Worm (Caenorhabditis elegans) whole organism, late embryonic: ENCODE measurements around the gene rrsr-1.

Experiments used
- C08G9.2 ChIP-seq: sonication (generic microtip); optimal IDR thresholded peaks from 2 replicates; lab custom pipeline; 2016; ENCODE audit warnings: mild to moderate bottlenecking, missing genetic modification characterization, moderate library complexity, missing compliant biosample characterization
- F13H6.1 ChIP-seq: sonication (generic microtip); optimal IDR thresholded peaks from 2 replicates; lab custom pipeline; 2016; ENCODE audit warnings: missing genetic modification characterization, missing compliant biosample characterization
- K02D7.2 ChIP-seq: sonication (generic microtip); optimal IDR thresholded peaks from 2 replicates; lab custom pipeline; 2017; ENCODE audit warnings: mild to moderate bottlenecking, missing genetic modification characterization, missing compliant biosample characterization
- Y22D7AL.16 ChIP-seq: sonication (generic microtip); optimal IDR thresholded peaks from 2 replicates; lab custom pipeline; 2016; ENCODE audit warnings: missing genetic modification characterization, missing compliant biosample characterization
- ahr-1 ChIP-seq: sonication (generic microtip); optimal IDR thresholded peaks from 2 replicates; lab custom pipeline; 2016; ENCODE audit warnings: missing genetic modification characterization, missing compliant biosample characterization
- ceh-14 ChIP-seq: sonication (generic microtip); optimal IDR thresholded peaks from 2 replicates; lab custom pipeline; 2016; ENCODE audit warnings: missing genotype, missing genetic modification characterization, missing compliant biosample characterization
- ceh-2 ChIP-seq: sonication (generic microtip); optimal IDR thresholded peaks from 2 replicates; lab custom pipeline; 2016; ENCODE audit warnings: missing genotype, missing genetic modification characterization, missing compliant biosample characterization
- ceh-30 ChIP-seq: fragments of 150-350 bp; optimal IDR thresholded peaks from 2 replicates; lab custom pipeline; 2014; ENCODE audit warnings: missing biosample characterization, missing genetic modification characterization
- ceh-31 ChIP-seq: sonication (generic microtip); optimal IDR thresholded peaks from 2 replicates; lab custom pipeline; 2016; ENCODE audit warnings: missing genetic modification characterization, missing compliant biosample characterization
- dmd-4 ChIP-seq: sonication (generic microtip); optimal IDR thresholded peaks from 2 replicates; lab custom pipeline; 2016; ENCODE audit warnings: borderline replicate concordance, missing genetic modification characterization, missing compliant biosample characterization
- elt-2 ChIP-seq: sonication (generic microtip); optimal IDR thresholded peaks from 2 replicates; lab custom pipeline; 2016; ENCODE audit warnings: missing genetic modification reagents, missing genetic modification characterization, missing compliant biosample characterization
- eyg-1 ChIP-seq: sonication (generic microtip); optimal IDR thresholded peaks from 2 replicates; lab custom pipeline; 2016; ENCODE audit warnings: missing genotype, missing genetic modification characterization, missing compliant biosample characterization
- fax-1 ChIP-seq: sonication (generic microtip); optimal IDR thresholded peaks from 2 replicates; lab custom pipeline; 2016; ENCODE audit warnings: missing genotype, missing genetic modification characterization, missing compliant biosample characterization
- fkh-10 ChIP-seq: fragments of 150-350 bp; optimal IDR thresholded peaks from 2 replicates; lab custom pipeline; 2014; ENCODE audit warnings: missing biosample characterization, missing genetic modification reagents, missing genetic modification characterization
- fkh-6 ChIP-seq: sonication (generic microtip); optimal IDR thresholded peaks from 2 replicates; lab custom pipeline; 2016; ENCODE audit warnings: missing genetic modification characterization, missing compliant biosample characterization
- hlh-13 ChIP-seq: fragments of 200-800 bp; sonication (Bioruptor generic); optimal IDR thresholded peaks from 2 replicates; lab custom pipeline; 2018; ENCODE audit warnings: mild to moderate bottlenecking, missing genetic modification characterization, missing compliant biosample characterization
- hlh-30 ChIP-seq: sonication (generic microtip); optimal IDR thresholded peaks from 2 replicates; lab custom pipeline; 2017; ENCODE audit warnings: antibody characterized with exemption, missing genetic modification characterization, missing compliant biosample characterization; ENCODE audit not compliant: insufficient read depth
- hlh-6 ChIP-seq: sonication (generic microtip); optimal IDR thresholded peaks from 2 replicates; lab custom pipeline; 2016; ENCODE audit warnings: missing genotype, missing genetic modification characterization, missing compliant biosample characterization
- lim-6 ChIP-seq: sonication (generic microtip); optimal IDR thresholded peaks from 2 replicates; lab custom pipeline; 2016; ENCODE audit warnings: missing genetic modification characterization, missing compliant biosample characterization
- lin-11 ChIP-seq: fragments of 200-800 bp; sonication (Bioruptor generic); optimal IDR thresholded peaks from 2 replicates; lab custom pipeline; 2018; ENCODE audit warnings: mild to moderate bottlenecking, missing genetic modification characterization, missing compliant biosample characterization
- madf-2 ChIP-seq: sonication (generic microtip); optimal IDR thresholded peaks from 2 replicates; lab custom pipeline; 2017; ENCODE audit warnings: missing genetic modification characterization, missing compliant biosample characterization
- nhr-232 ChIP-seq: sonication (generic microtip); optimal IDR thresholded peaks from 2 replicates; lab custom pipeline; 2016; ENCODE audit warnings: missing genetic modification characterization, missing compliant biosample characterization
- odd-2 ChIP-seq: sonication (generic microtip); optimal IDR thresholded peaks from 2 replicates; lab custom pipeline; 2017; ENCODE audit warnings: antibody characterized with exemption, mild to moderate bottlenecking, missing genetic modification characterization, missing compliant biosample characterization
- pag-3 ChIP-seq: sonication (generic microtip); optimal IDR thresholded peaks from 2 replicates; lab custom pipeline; 2016; ENCODE audit warnings: missing compliant biosample characterization, missing genetic modification characterization, borderline replicate concordance
- pros-1 ChIP-seq: fragments of 150-350 bp; optimal IDR thresholded peaks from 2 replicates; lab custom pipeline; 2014; ENCODE audit warnings: missing biosample characterization, missing genetic modification reagents, missing genetic modification characterization
- rnt-1 ChIP-seq: sonication (generic microtip); optimal IDR thresholded peaks from 2 replicates; lab custom pipeline; 2016; ENCODE audit warnings: missing genetic modification characterization, missing compliant biosample characterization
- sdc-2 ChIP-seq: sonication (generic microtip); optimal IDR thresholded peaks from 2 replicates; lab custom pipeline; 2016; ENCODE audit warnings: missing genotype, missing genetic modification characterization, missing compliant biosample characterization
- sox-4 ChIP-seq: sonication (generic microtip); optimal IDR thresholded peaks from 2 replicates; lab custom pipeline; 2017; ENCODE audit warnings: mild to moderate bottlenecking, missing genetic modification characterization, inconsistent platforms, missing compliant biosample characterization
- tbx-2 ChIP-seq: sonication (generic microtip); optimal IDR thresholded peaks from 2 replicates; lab custom pipeline; 2016; ENCODE audit warnings: missing genetic modification characterization, missing compliant biosample characterization
- tbx-7 ChIP-seq: sonication (generic microtip); optimal IDR thresholded peaks from 2 replicates; lab custom pipeline; 2016; ENCODE audit warnings: missing genotype, missing genetic modification characterization, missing compliant biosample characterization
- zip-5 ChIP-seq: sonication (generic microtip); optimal IDR thresholded peaks from 2 replicates; lab custom pipeline; 2016; ENCODE audit warnings: missing genetic modification characterization, missing compliant biosample characterization

The rrsr-1 gene

DNA sequence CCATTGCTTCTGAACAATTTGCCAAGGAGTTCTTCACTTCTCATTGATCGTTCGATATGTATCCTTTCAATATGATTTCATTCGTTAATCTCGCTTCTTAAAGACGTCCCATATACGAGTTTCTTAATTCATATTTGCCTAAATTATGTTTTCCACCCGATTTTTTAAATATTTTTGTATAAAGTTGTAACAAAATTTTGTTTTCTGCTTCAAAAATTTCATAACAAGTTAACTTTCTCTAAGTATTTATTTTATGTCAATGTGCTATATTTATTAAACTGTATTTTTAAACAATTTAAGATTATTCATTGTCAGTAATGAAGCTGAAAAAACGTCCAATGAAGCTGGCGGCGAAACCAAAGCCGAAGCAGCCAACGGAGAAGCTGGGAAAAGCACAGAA is 24.6 kb upstream of the rrsr-1 start, which contains the start of gene F23B12.7:
Gene F23B12.7, plus strand, starts transcription at position 301 of the 400 bp plus-strand sequence.
- TF ChIP-seq K02D7.2 (tag; lab: Kevin White, UChicago): no peak

DNA sequence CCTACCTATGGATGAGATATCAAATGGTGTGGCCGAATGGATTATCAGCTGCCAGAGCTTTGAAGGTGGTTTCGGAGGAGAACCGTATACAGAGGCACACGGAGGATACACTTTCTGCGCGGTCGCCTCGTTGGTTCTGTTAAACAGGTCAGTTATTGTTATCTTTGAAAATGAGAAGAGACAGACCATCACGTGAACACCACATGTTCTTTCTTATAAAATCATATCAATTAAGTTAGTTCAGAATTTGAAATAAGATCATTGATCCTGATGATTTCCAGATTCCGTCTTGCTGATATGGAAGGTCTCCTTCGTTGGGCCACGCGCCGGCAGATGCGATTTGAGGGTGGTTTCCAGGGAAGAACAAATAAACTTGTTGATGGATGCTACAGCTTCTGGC is 23.9 kb upstream of the rrsr-1 start:
- no peak for TF ChIP-seq sox-4 (tag; lab: Kevin White, UChicago)
- no peak for TF ChIP-seq Y22D7AL.16 (tag; lab: Kevin White, UChicago)
- TF ChIP-seq lim-6 (tag; lab: Kevin White, UChicago): no peak
- TF ChIP-seq rnt-1 (tag; lab: Kevin White, UChicago): no peak
- TF ChIP-seq ceh-14 (tag; lab: Kevin White, UChicago): no peak
- TF ChIP-seq hlh-30 (tag; lab: Kevin White, UChicago): no peak
- no peak for TF ChIP-seq ahr-1 (tag; lab: Kevin White, UChicago)
- no peak for TF ChIP-seq K02D7.2 (tag; lab: Kevin White, UChicago)
- TF ChIP-seq, all 69 proteins: peak for 0

DNA sequence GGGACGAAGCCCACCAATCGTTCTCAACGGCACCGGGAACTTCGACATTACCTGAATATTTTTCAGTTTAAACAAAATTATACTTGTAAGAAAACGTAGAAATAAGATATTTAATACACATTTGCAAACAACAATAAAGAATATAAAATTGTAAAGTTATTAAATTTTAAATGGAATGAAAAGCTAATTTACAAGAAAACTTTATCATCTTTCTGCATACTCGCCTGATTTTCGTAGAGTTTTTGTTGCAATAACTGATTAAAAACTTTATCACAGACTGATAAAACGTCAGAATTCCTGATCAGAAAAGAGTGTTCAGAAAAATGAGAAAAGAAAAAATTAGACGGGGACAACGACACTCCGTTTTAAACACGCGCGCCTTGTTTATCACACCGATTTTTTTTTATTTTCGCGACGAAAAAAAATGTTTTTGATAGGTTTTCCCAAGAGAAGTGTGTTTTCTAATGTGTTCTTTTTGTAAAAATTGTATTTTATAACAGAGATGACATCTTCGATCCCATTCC is 22.5 kb upstream of the rrsr-1 start, which contains the start of the genes dlat-1 and fntb-1:
Gene dlat-1, minus strand, starts transcription at position 51 of the 524 bp plus-strand sequence.
Gene fntb-1, plus strand, starts transcription at position 412 of the 524 bp plus-strand sequence.
- TF ChIP-seq elt-2: peak; percentile 89
- TF ChIP-seq F13H6.1 (tag; lab: Kevin White, UChicago): no peak
- no peak for TF ChIP-seq odd-2
- TF ChIP-seq sdc-2 (tag; lab: Kevin White, UChicago): no peak

DNA sequence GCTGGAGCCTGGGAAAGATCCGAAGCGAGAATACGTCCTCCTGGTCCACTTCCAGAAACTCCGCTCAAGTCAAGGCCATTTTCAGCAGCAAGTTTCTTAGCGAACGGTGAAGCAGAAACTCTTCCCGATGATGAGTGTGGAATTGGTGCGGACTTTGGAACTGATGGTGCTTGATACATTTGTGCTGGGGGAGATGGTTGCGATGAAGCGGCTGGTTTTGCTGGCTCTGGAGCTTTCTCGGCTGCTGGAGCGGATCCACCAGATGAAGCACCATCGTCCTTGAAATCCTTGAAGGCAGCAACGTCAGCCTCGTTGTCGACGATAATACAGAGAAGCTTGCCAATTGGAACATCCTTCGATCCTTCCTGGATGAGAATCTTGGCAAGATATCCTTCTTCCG is 21.6 kb upstream of the rrsr-1 start:
- TF ChIP-seq fkh-6 (tag; lab: Kevin White, UChicago) (no peak), dmd-4 (no peak), ceh-2 (tag; lab: Kevin White, UChicago) (no peak), ceh-30 (no peak), nhr-232 (tag; lab: Kevin White, UChicago) (no peak), pros-1 (tag; lab: Kevin White, UChicago) (no peak), lin-11 (no peak)

DNA sequence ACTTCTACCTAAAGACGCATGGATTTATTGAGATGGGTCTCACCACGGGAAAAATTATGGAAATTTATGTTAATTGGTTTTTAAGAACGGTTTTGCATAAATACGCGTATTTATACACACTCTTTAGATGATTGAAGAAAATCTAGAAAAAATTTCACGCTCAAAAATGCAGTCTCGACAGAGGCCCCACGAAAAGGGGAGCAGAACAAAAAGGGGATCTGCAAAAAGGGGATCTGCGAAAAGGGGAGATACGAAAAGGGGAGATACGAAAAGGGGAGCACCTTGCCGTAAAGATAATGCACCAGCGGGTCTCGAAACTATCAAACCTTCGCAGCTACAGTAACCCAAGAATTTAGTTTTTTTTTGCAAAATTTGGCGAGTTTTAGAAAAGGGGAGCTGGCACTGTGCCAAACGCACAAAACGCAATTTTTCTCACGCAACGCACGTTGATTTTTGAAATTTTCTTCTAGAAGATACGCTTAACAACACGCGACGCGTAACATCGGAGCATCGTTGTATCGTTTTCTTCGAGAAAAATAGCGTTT is 18.7 kb upstream of the rrsr-1 start:
- peak; percentile 83 for TF ChIP-seq ceh-31 (tag; lab: Kevin White, UChicago)
- peak; percentile 50 for TF ChIP-seq lim-6 (tag; lab: Kevin White, UChicago)
- TF ChIP-seq C08G9.2 (tag; lab: Kevin White, UChicago): peak; percentile 68
- peak; percentile 23 for TF ChIP-seq zip-5 (tag; lab: Kevin White, UChicago)
- TF ChIP-seq ceh-14 (tag; lab: Kevin White, UChicago): peak; percentile 50
- TF ChIP-seq ceh-2 (tag; lab: Kevin White, UChicago): peak; percentile 45
- peak; percentile 25 for TF ChIP-seq tbx-7 (tag; lab: Kevin White, UChicago)
- peak; percentile 25 for TF ChIP-seq fax-1 (tag; lab: Kevin White, UChicago)
- TF ChIP-seq dmd-4: peak; percentile 34
- TF ChIP-seq rnt-1 (tag; lab: Kevin White, UChicago): peak; percentile 14
- peak; percentile 72 for TF ChIP-seq tbx-2 (tag; lab: Kevin White, UChicago)
- TF ChIP-seq, all 69 proteins: peak for 11; not testable (repeated sequence) for 58

DNA sequence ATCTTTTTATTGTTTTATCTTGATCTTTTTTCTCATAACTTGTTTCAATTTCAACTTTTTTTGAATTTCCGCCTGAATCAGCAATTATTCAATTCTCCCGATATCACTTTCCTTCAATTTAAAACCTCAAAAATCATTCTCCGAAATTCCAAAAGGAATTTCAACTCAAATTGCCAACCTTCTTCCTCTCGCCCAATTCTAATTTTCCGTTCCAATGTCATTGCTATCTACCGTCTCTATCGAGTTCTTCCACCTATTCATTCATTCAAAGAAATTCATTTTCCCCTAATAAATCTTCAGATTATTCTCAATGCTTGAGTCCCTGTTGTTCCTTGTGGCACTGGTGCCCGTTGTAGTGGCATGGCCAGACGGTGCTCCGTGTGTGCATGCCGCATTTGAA is 16.0 kb upstream of the rrsr-1 start, which contains the start of gene F23B12.4:
Gene F23B12.4, plus strand, starts transcription at position 301 of the 400 bp plus-strand sequence.
- TF ChIP-seq pag-3 (tag; lab: Kevin White, UChicago) (no peak), hlh-6 (no peak), tbx-7 (tag; lab: Kevin White, UChicago) (no peak), eyg-1 (tag; lab: Kevin White, UChicago) (no peak), fkh-10 (GFP tag; lab: Kevin White, UChicago) (no peak), hlh-13 (no peak), ceh-2 (tag; lab: Kevin White, UChicago) (no peak), madf-2 (tag; lab: Kevin White, UChicago) (no peak)
